Fruit fly (Drosophila melanogaster) whole organism: ENCODE measurements around the gene CG13063.

Source experiments
- CG8478 ChIP-seq: fragments of >200 bp; optimal IDR thresholded peaks from 2 replicates; lab custom pipeline; 2018; ENCODE audit warnings: inconsistent platforms
- Dll ChIP-seq: fragments of >200 bp; optimal IDR thresholded peaks from 2 replicates; lab custom pipeline; 2017
- psq ChIP-seq: fragments of >200 bp; optimal IDR thresholded peaks from 2 replicates; lab custom pipeline; 2017
- usp ChIP-seq: fragments of >200 bp; optimal IDR thresholded peaks from 2 replicates; lab custom pipeline; 2017; ENCODE audit warnings: missing biosample characterization, missing genetic modification characterization, mixed read lengths

DNA sequence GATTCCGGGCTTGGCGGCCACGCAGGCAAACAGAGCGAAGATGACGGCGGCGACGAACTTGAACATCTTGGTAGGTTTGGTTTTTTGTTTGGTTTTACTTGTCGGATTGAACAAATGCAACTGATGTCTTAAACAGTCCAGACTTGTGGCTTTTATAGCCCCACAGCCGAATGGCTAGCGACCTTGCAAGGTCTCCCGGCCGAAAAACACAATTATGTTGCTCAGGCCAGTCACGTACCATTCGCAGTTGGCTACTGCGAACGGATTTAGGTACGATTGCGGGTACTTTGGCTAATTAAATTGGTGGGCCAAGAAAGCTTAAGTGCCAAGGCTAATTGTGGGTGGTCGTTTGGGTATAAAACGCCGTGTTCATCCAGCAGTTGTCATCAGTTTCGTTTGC, 41.4 kb upstream of the CG13063 start, which contains the start of the genes CG13051 and CG13069:
- no peak for TF ChIP-seq Dll (lab: Kevin White, UChicago)
- TF ChIP-seq psq (lab: Kevin White, UChicago): no peak
- TF ChIP-seq usp (GFP tag; lab: Kevin White, UChicago): no peak
- no peak for TF ChIP-seq CG8478 (lab: Kevin White, UChicago)
